Worm (Caenorhabditis elegans) whole organism, L2 larva: ENCODE measurements around the gene mrpl-35.

ENCODE experiments used
- C34F6.9 ChIP-seq: fragments of 150-350 bp; optimal IDR thresholded peaks from 2 replicates; lab custom pipeline; 2014; ENCODE audit warnings: missing biosample characterization, missing genetic modification characterization
- R02D3.7 ChIP-seq: fragments of 150-350 bp; optimal IDR thresholded peaks from 2 replicates; lab custom pipeline; 2014; ENCODE audit warnings: missing biosample characterization, missing genetic modification characterization
- Y55F3AM.14 ChIP-seq: fragments of 200-800 bp; sonication (Bioruptor generic); optimal IDR thresholded peaks from 2 replicates; lab custom pipeline; 2018; ENCODE audit warnings: mild to moderate bottlenecking, missing genetic modification characterization, missing compliant biosample characterization
- alr-1 ChIP-seq: fragments of 150-350 bp; optimal IDR thresholded peaks from 2 replicates; lab custom pipeline; 2014; ENCODE audit warnings: missing biosample characterization, missing genetic modification characterization
- aly-2 ChIP-seq: fragments of 150-350 bp; optimal IDR thresholded peaks from 2 replicates; lab custom pipeline; 2014; ENCODE audit warnings: missing biosample characterization, missing genetic modification characterization
- ama-1 ChIP-seq: fragments of 150-350 bp; optimal IDR thresholded peaks from 2 replicates; lab custom pipeline; 2018; ENCODE audit warnings: inconsistent platforms
- blmp-1 ChIP-seq: sonication (generic microtip); optimal IDR thresholded peaks from 2 replicates; lab custom pipeline; 2017; ENCODE audit warnings: missing genetic modification characterization, mild to moderate bottlenecking, missing compliant biosample characterization, antibody characterized with exemption, moderate library complexity; ENCODE audit not compliant: insufficient read depth
- ceh-16 ChIP-seq: fragments of 150-350 bp; optimal IDR thresholded peaks from 2 replicates; lab custom pipeline; 2014; ENCODE audit warnings: missing biosample characterization, missing genetic modification characterization
- ceh-82 ChIP-seq: fragments of 150-350 bp; optimal IDR thresholded peaks from 2 replicates; lab custom pipeline; 2014; ENCODE audit warnings: missing biosample characterization, missing genetic modification characterization
- crh-2 ChIP-seq: sonication (generic microtip); optimal IDR thresholded peaks from 2 replicates; lab custom pipeline; 2017; ENCODE audit warnings: missing biosample characterization, missing genetic modification characterization
- egl-27 ChIP-seq: sonication (generic microtip); optimal IDR thresholded peaks from 3 replicates; lab custom pipeline; 2017; ENCODE audit warnings: missing biosample characterization, missing genetic modification reagents, missing genetic modification characterization
- elt-1 ChIP-seq: fragments of 150-350 bp; optimal IDR thresholded peaks from 2 replicates; lab custom pipeline; 2014; ENCODE audit warnings: missing biosample characterization, missing genetic modification characterization
- elt-3 ChIP-seq: sonication (generic microtip); optimal IDR thresholded peaks from 2 replicates; lab custom pipeline; 2017; ENCODE audit warnings: missing biosample characterization, missing genetic modification characterization
- fos-1 ChIP-seq: fragments of 150-350 bp; optimal IDR thresholded peaks from 2 replicates; lab custom pipeline; 2014; ENCODE audit warnings: missing biosample characterization, missing genetic modification characterization
- gmeb-1 ChIP-seq: fragments of 150-350 bp; optimal IDR thresholded peaks from 2 replicates; lab custom pipeline; 2014; ENCODE audit warnings: missing biosample characterization, missing genetic modification characterization
- lin-13 ChIP-seq: fragments of 150-350 bp; optimal IDR thresholded peaks from 2 replicates; lab custom pipeline; 2014; ENCODE audit warnings: missing biosample characterization, missing genetic modification reagents, missing genetic modification characterization
- lin-39 ChIP-seq: fragments of 150-350 bp; optimal IDR thresholded peaks from 2 replicates; lab custom pipeline; 2014; ENCODE audit warnings: missing biosample characterization, missing genetic modification reagents, missing genetic modification characterization
- lsy-2 ChIP-seq, 2 experiments: fragments of 150-350 bp in 1 of 2; sonication (generic microtip) in 1 of 2; optimal IDR thresholded peaks; 2 replicates each; lab custom pipeline; 2014 to 2017; ENCODE audit warnings: missing biosample characterization in 2 of 2, missing genetic modification characterization in 2 of 2
- mbf-1 ChIP-seq: sonication (generic microtip); optimal IDR thresholded peaks from 2 replicates; lab custom pipeline; 2017; ENCODE audit warnings: missing biosample characterization, missing genetic modification characterization
- mdl-1 ChIP-seq, 2 experiments: fragments of 150-350 bp in 1 of 2; sonication (generic microtip) in 1 of 2; optimal IDR thresholded peaks; 2 replicates each; lab custom pipeline; 2017; ENCODE audit warnings: missing biosample characterization in 2 of 2, missing genetic modification characterization in 2 of 2
- nhr-10 ChIP-seq: sonication (generic microtip); optimal IDR thresholded peaks from 2 replicates; lab custom pipeline; 2017; ENCODE audit warnings: missing biosample characterization, missing genetic modification characterization
- nhr-11 ChIP-seq: fragments of 150-350 bp; optimal IDR thresholded peaks from 2 replicates; lab custom pipeline; 2014; ENCODE audit warnings: missing biosample characterization, missing genetic modification characterization
- nhr-129 ChIP-seq: fragments of 150-350 bp; optimal IDR thresholded peaks from 2 replicates; lab custom pipeline; 2014; ENCODE audit warnings: missing biosample characterization, missing genetic modification characterization
- nhr-21 ChIP-seq: fragments of 150-350 bp; optimal IDR thresholded peaks from 2 replicates; lab custom pipeline; 2014; ENCODE audit warnings: missing biosample characterization, missing genetic modification characterization
- nhr-237 ChIP-seq: fragments of 150-350 bp; optimal IDR thresholded peaks from 2 replicates; lab custom pipeline; 2014; ENCODE audit warnings: missing biosample characterization, missing genetic modification characterization
- nhr-25 ChIP-seq: fragments of 150-350 bp; sonication (generic microtip); optimal IDR thresholded peaks from 3 replicates; lab custom pipeline; 2014; ENCODE audit warnings: missing biosample characterization, missing genetic modification characterization
- nhr-6 ChIP-seq: fragments of 150-350 bp; optimal IDR thresholded peaks from 2 replicates; lab custom pipeline; 2014; ENCODE audit warnings: missing biosample characterization, missing genetic modification characterization
- sem-4 ChIP-seq: fragments of 150-350 bp; optimal IDR thresholded peaks from 2 replicates; lab custom pipeline; 2014; ENCODE audit warnings: missing biosample characterization, missing genetic modification reagents, missing genetic modification characterization
- skn-1 ChIP-seq: sonication (generic microtip); optimal IDR thresholded peaks from 2 replicates; lab custom pipeline; 2017; ENCODE audit warnings: missing biosample characterization, missing genetic modification characterization
- sma-3 ChIP-seq: sonication (generic microtip); optimal IDR thresholded peaks from 2 replicates; lab custom pipeline; 2016; ENCODE audit warnings: missing genetic modification reagents, missing genetic modification characterization, missing compliant biosample characterization
- sma-9 ChIP-seq, 2 experiments: fragments of 150-350 bp in 1 of 2; sonication (generic microtip) in 1 of 2; optimal IDR thresholded peaks; 2 replicates each; lab custom pipeline; 2014 to 2016; ENCODE audit warnings: missing genetic modification characterization in 2 of 2, mild to moderate bottlenecking in 1 of 2, missing biosample characterization in 1 of 2, missing compliant biosample characterization in 1 of 2, missing genetic modification reagents in 1 of 2, moderate library complexity in 1 of 2
- snpc-4 ChIP-seq: fragments of 150-350 bp; optimal IDR thresholded peaks from 2 replicates; lab custom pipeline; 2014; ENCODE audit warnings: missing biosample characterization, missing genetic modification characterization
- unc-55 ChIP-seq: fragments of 150-350 bp; sonication (generic microtip); optimal IDR thresholded peaks from 3 replicates; lab custom pipeline; 2014; ENCODE audit warnings: missing biosample characterization, missing genetic modification reagents, missing genetic modification characterization
- unc-62 ChIP-seq: fragments of 150-350 bp; optimal IDR thresholded peaks from 2 replicates; lab custom pipeline; 2014; ENCODE audit warnings: missing biosample characterization, missing genetic modification reagents, missing genetic modification characterization
- ztf-1 ChIP-seq: fragments of 200-800 bp; sonication (Bioruptor generic); conservative IDR thresholded peaks from 2 replicates; pipeline ENCODE4 v1.3.6; 2022; ENCODE audit warnings: missing genetic modification characterization, missing compliant biosample characterization
- ztf-11 ChIP-seq: sonication (generic microtip); optimal IDR thresholded peaks from 2 replicates; lab custom pipeline; 2017; ENCODE audit warnings: missing biosample characterization, missing genetic modification characterization
- ztf-4 ChIP-seq: fragments of 150-350 bp; optimal IDR thresholded peaks from 2 replicates; lab custom pipeline; 2014; ENCODE audit warnings: missing biosample characterization, missing genetic modification characterization

The mrpl-35 gene

ce11 chrIII:3478795-3479398 lies 31.1 kb upstream of the mrpl-35 start:
- TF ChIP-seq gmeb-1 (tag; lab: Kevin White, UChicago), result no peak
- peak; percentile 44 for TF ChIP-seq ceh-16
- no peak for TF ChIP-seq nhr-11 (tag; lab: Kevin White, UChicago)
- TF ChIP-seq sma-9 (GFP tag; optimal IDR thresholded peaks at IDR 0.05; lab: Kevin White, UChicago), result no peak
- TF ChIP-seq sma-9 (tag; optimal IDR thresholded peaks at IDR 0.05; lab: Kevin White, UChicago), result no peak
- no peak for TF ChIP-seq nhr-6 (tag; lab: Kevin White, UChicago)
- TF ChIP-seq ztf-1 (GFP tag; lab: Robert Waterston, UW), result no peak
- no peak for TF ChIP-seq snpc-4 (tag; lab: Kevin White, UChicago)
- TF ChIP-seq mbf-1 (tag; lab: Kevin White, UChicago), result no peak
- TF ChIP-seq R02D3.7, result no peak
- TF ChIP-seq fos-1 (tag; lab: Kevin White, UChicago), result no peak
- TF ChIP-seq elt-1, result peak; percentile 58

ce11 chrIII:3480236-3480635 lies 29.8 kb upstream of the mrpl-35 start:
- TF ChIP-seq sma-3 (GFP tag; lab: Kevin White, UChicago) (peak; percentile 40), sma-9 (GFP tag; optimal IDR thresholded peaks at IDR 0.05; lab: Kevin White, UChicago) (no peak), sma-9 (tag; optimal IDR thresholded peaks at IDR 0.05; lab: Kevin White, UChicago) (no peak)

DNA sequence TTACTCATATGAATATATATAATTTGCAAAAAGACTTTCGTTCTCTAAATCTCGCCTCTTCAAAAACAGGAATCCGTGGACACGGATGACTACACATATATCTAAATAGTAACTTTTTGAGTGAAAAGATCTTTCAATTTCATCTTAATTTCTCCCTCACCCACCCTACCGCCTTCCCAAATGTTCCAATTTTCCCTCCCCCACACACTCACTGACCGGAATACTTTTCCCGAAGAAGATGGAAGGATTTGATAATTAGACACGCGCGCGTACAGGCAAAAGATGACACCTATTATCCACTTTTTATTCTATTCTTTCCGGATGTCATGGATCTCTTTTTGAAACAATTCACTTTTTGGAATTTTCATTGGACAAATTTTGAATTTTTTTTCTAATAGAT lies 29.1 kb upstream of the mrpl-35 start:
- TF ChIP-seq alr-1 (tag; lab: Kevin White, UChicago), result no peak
- peak; percentile 15 for TF ChIP-seq blmp-1 (tag; lab: Kevin White, UChicago)
- TF ChIP-seq, all 48 proteins: peak for 1

ce11 chrIII:3482291-3482690 lies 27.7 kb upstream of the mrpl-35 start, which contains the start of gene C34C12.6:
C34C12.6 (plus strand) TSS chrIII:3482591.
- TF ChIP-seq aly-2 (tag; lab: Kevin White, UChicago) (no peak), snpc-4 (tag; lab: Kevin White, UChicago) (no peak), sem-4 (tag; lab: Kevin White, UChicago) (no peak), elt-3 (tag; lab: Kevin White, UChicago) (no peak), skn-1 (no peak), ceh-82 (tag; lab: Kevin White, UChicago) (no peak), alr-1 (tag; lab: Kevin White, UChicago) (no peak), mdl-1 (tag; optimal IDR thresholded peaks at IDR 0.05; lab: Kevin White, UChicago) (no peak), nhr-10 (tag; lab: Kevin White, UChicago) (no peak), lin-13 (GFP tag; lab: Kevin White, UChicago) (no peak)

ce11 chrIII:3484995-3485394 lies 25.0 kb upstream of the mrpl-35 start:
- TF ChIP-seq Y55F3AM.14 (GFP tag; lab: Kevin White, UChicago) (no peak), aly-2 (tag; lab: Kevin White, UChicago) (no peak), nhr-10 (tag; lab: Kevin White, UChicago) (no peak), crh-2 (no peak), C34F6.9 (no peak), unc-55 (GFP tag; lab: Kevin White, UChicago) (no peak), egl-27 (no peak), nhr-21 (tag; lab: Kevin White, UChicago) (no peak), nhr-129 (tag; lab: Kevin White, UChicago) (no peak), ceh-82 (tag; lab: Kevin White, UChicago) (no peak), ztf-11 (tag; lab: Kevin White, UChicago) (no peak), ztf-4 (tag; lab: Kevin White, UChicago) (no peak), lsy-2 (tag; optimal IDR thresholded peaks at IDR 0.05; lab: Kevin White, UChicago) (no peak), unc-62 (GFP tag; lab: Kevin White, UChicago) (no peak), ama-1 (lab: Kevin White, UChicago) (no peak), lin-39 (tag; lab: Kevin White, UChicago) (no peak), nhr-237 (tag; lab: Kevin White, UChicago) (no peak), sma-9 (GFP tag; optimal IDR thresholded peaks at IDR 0.05; lab: Kevin White, UChicago) (no peak), sma-9 (tag; optimal IDR thresholded peaks at IDR 0.05; lab: Kevin White, UChicago) (no peak), nhr-25 (tag; lab: Kevin White, UChicago) (no peak)
